Worm (Caenorhabditis elegans) whole organism, L4/young adult: Measurements from ENCODE around the gene sgcb-1.

Experiments
- dao-5 ChIP-seq: sonication (generic microtip); optimal IDR thresholded peaks from 2 replicates; lab custom pipeline; 2016; ENCODE audit warnings: missing genotype, missing genetic modification characterization, moderate library complexity, missing compliant biosample characterization
- him-1 ChIP-seq: sonication (generic microtip); optimal IDR thresholded peaks from 2 replicates; lab custom pipeline; 2016; ENCODE audit warnings: missing genotype, missing genetic modification reagents, missing genetic modification characterization, missing compliant biosample characterization

ce11 chrII:300977-301772 lies 24.9 kb upstream of the sgcb-1 start, which contains the start of gene K01A2.5:
- no peak for TF ChIP-seq him-1 (tag; lab: Kevin White, UChicago)
- TF ChIP-seq dao-5 (tag; lab: Kevin White, UChicago) = no peak
